Comparison of ENCODE assay signal across 1 fruit fly cellular context in genomic region chr3R:14311027-14311426, dm6.
TF ChIP-seq lines count a peak whose summit lies in the region.

No protein-coding gene starts in this region.

TF ChIP-seq in whole organism, embryonic, 481 proteins besides CTCF, POLR2A, EP300 and RAD21 (continued from another document and continues in another):
- TF ChIP-seq maf-S (GFP tag; optimal IDR thresholded peaks at IDR 0.05; lab: Kevin White, UChicago) (no peak), CG13775 (GFP tag; optimal IDR thresholded peaks at IDR 0.05; lab: Kevin White, UChicago) (no peak), HmgZ (tag; optimal IDR thresholded peaks at IDR 0.05; lab: Kevin White, UChicago) (no peak), eve (GFP tag; optimal IDR thresholded peaks at IDR 0.05; lab: Kevin White, UChicago) (no peak), E2f2 (GFP tag; IDR thresholded peaks at IDR 0.05; lab: Robert Waterston, UW) (no peak), CG5245 (GFP tag; optimal IDR thresholded peaks at IDR 0.05; lab: Kevin White, UChicago) (no peak), tna (GFP tag; IDR thresholded peaks at IDR 0.05; lab: Robert Waterston, UW; ENCODE audit: partially characterized antibody) (no peak), CG17361 (GFP tag; IDR thresholded peaks at IDR 0.05; lab: Robert Waterston, UW) (peak; percentile 30; the same call in 1 of the 3 replicates), CG12071 (GFP tag; optimal IDR thresholded peaks at IDR 0.05; lab: Kevin White, UChicago) (no peak), NC2α (GFP tag; optimal IDR thresholded peaks at IDR 0.05; lab: Kevin White, UChicago) (no peak), CG1233 (GFP tag; optimal IDR thresholded peaks at IDR 0.05; lab: Kevin White, UChicago) (no peak), ara (GFP tag; IDR thresholded peaks at IDR 0.05; lab: Robert Waterston, UW) (no peak), CG10321 (GFP tag; IDR thresholded peaks at IDR 0.05; lab: Robert Waterston, UW) (no peak), NfI (GFP tag; optimal IDR thresholded peaks at IDR 0.05; lab: Kevin White, UChicago) (no peak), Asciz (GFP tag; optimal IDR thresholded peaks at IDR 0.05; lab: Kevin White, UChicago) (no peak), cas (GFP tag; IDR thresholded peaks at IDR 0.05; lab: Robert Waterston, UW) (no peak), lilli (GFP tag; optimal IDR thresholded peaks at IDR 0.05; lab: Kevin White, UChicago) (peak; percentile 22), peb (GFP tag; IDR thresholded peaks at IDR 0.05; lab: Robert Waterston, UW) (no peak), CG16779 (GFP tag; IDR thresholded peaks at IDR 0.05; lab: Robert Waterston, UW) (no peak), Doc3 (GFP tag; IDR thresholded peaks at IDR 0.05; lab: Robert Waterston, UW; ENCODE audit: partially characterized antibody) (no peak), ash1 (GFP tag; optimal IDR thresholded peaks at IDR 0.05; lab: Kevin White, UChicago) (no peak), CG33557 (GFP tag; optimal IDR thresholded peaks at IDR 0.05; lab: Kevin White, UChicago) (no peak), sens (GFP tag; lab: Kevin White, UChicago) (peak; percentile 84), Ptx1 (GFP tag; IDR thresholded peaks at IDR 0.05; lab: Robert Waterston, UW) (peak; percentile 16; the same call in 1 of the 2 replicates), Camta (GFP tag; optimal IDR thresholded peaks at IDR 0.05; lab: Kevin White, UChicago) (peak; percentile 24), kah (GFP tag; optimal IDR thresholded peaks at IDR 0.05; lab: Kevin White, UChicago) (no peak), CG10654 (GFP tag; optimal IDR thresholded peaks at IDR 0.05; lab: Kevin White, UChicago) (no peak), Hand (GFP tag; optimal IDR thresholded peaks at IDR 0.05; lab: Kevin White, UChicago) (no peak), nerfin-1 (tag; optimal IDR thresholded peaks at IDR 0.05; lab: Kevin White, UChicago) (no peak), CG33213 (GFP tag; optimal IDR thresholded peaks at IDR 0.05; lab: Kevin White, UChicago) (no peak), CG9609 (GFP tag; optimal IDR thresholded peaks at IDR 0.05; lab: Kevin White, UChicago) (no peak), gcm2 (GFP tag; optimal IDR thresholded peaks at IDR 0.05; lab: Kevin White, UChicago) (no peak), CG7271 (tag; optimal IDR thresholded peaks at IDR 0.05; lab: Kevin White, UChicago) (no peak), CG17829 (tag; optimal IDR thresholded peaks at IDR 0.05; lab: Kevin White, UChicago) (peak; percentile 25), gce (GFP tag; IDR thresholded peaks at IDR 0.05; lab: Robert Waterston, UW) (no peak), org-1 (GFP tag; optimal IDR thresholded peaks at IDR 0.05; lab: Kevin White, UChicago) (no peak), mam (GFP tag; optimal IDR thresholded peaks at IDR 0.05; lab: Kevin White, UChicago) (no peak), jing (GFP tag; optimal IDR thresholded peaks at IDR 0.05; lab: Kevin White, UChicago) (no peak), CG4707 (GFP tag; optimal IDR thresholded peaks at IDR 0.05; lab: Kevin White, UChicago) (no peak), Nf-YA (GFP tag; IDR thresholded peaks at IDR 0.05; lab: Robert Waterston, UW) (no peak), CG1647 (GFP tag; optimal IDR thresholded peaks at IDR 0.05; lab: Kevin White, UChicago) (no peak), Aef1 (GFP tag; IDR thresholded peaks at IDR 0.05; lab: Robert Waterston, UW) (no peak), Six4 (GFP tag; optimal IDR thresholded peaks at IDR 0.05; lab: Kevin White, UChicago) (no peak), cato (GFP tag; optimal IDR thresholded peaks at IDR 0.05; lab: Kevin White, UChicago; ENCODE audit: borderline replicate concordance) (no peak), CG8765 (GFP tag; IDR thresholded peaks at IDR 0.05; lab: Robert Waterston, UW) (no peak), scrt (GFP tag; optimal IDR thresholded peaks at IDR 0.05; lab: Kevin White, UChicago) (no peak), CG11696 (GFP tag; IDR thresholded peaks at IDR 0.05; lab: Robert Waterston, UW) (no peak), wor (GFP tag; IDR thresholded peaks at IDR 0.05; lab: Robert Waterston, UW) (no peak), vfl (GFP tag; optimal IDR thresholded peaks at IDR 0.05; lab: Kevin White, UChicago) (no peak), H15 (GFP tag; IDR thresholded peaks at IDR 0.05; lab: Robert Waterston, UW) (no peak), E2f1 (GFP tag; IDR thresholded peaks at IDR 0.05; lab: Robert Waterston, UW) (no peak), CG11398 (GFP tag; optimal IDR thresholded peaks at IDR 0.05; lab: Kevin White, UChicago) (no peak), CrebB (tag; optimal IDR thresholded peaks at IDR 0.05; lab: Kevin White, UChicago) (no peak), ci (GFP tag; IDR thresholded peaks at IDR 0.05; lab: Robert Waterston, UW) (0 out of 3 replicates have a peak, but pooled peaks have one; percentile 23), HmgD (GFP tag; optimal IDR thresholded peaks at IDR 0.05; lab: Kevin White, UChicago) (no peak), fu2 (GFP tag; optimal IDR thresholded peaks at IDR 0.05; lab: Kevin White, UChicago) (no peak), amos (GFP tag; IDR thresholded peaks at IDR 0.05; lab: Robert Waterston, UW; ENCODE audit: partially characterized antibody) (no peak), Pdp1 (GFP tag; optimal IDR thresholded peaks at IDR 0.05; lab: Kevin White, UChicago) (peak in 1 of 2 experiments; percentile 29), Usf (GFP tag; optimal IDR thresholded peaks at IDR 0.05; lab: Kevin White, UChicago) (no peak), ase (GFP tag; IDR thresholded peaks at IDR 0.05; lab: Robert Waterston, UW) (no peak), CG1792 (GFP tag; optimal IDR thresholded peaks at IDR 0.05; lab: Kevin White, UChicago) (no peak), H2.0 (GFP tag; IDR thresholded peaks at IDR 0.05; lab: Robert Waterston, UW) (no peak), gfzf (GFP tag; optimal IDR thresholded peaks at IDR 0.05; lab: Kevin White, UChicago) (no peak), CG13123 (GFP tag; optimal IDR thresholded peaks at IDR 0.05; lab: Kevin White, UChicago) (no peak), Eip74EF (GFP tag; optimal IDR thresholded peaks at IDR 0.05; lab: Kevin White, UChicago) (no peak), dm (GFP tag; optimal IDR thresholded peaks at IDR 0.05; lab: Kevin White, UChicago) (no peak), stwl (tag; optimal IDR thresholded peaks at IDR 0.05; lab: Kevin White, UChicago) (no peak), Sin3A (optimal IDR thresholded peaks at IDR 0.05; lab: Kevin White, UChicago) (no peak), corto (GFP tag; optimal IDR thresholded peaks at IDR 0.05; lab: Kevin White, UChicago) (no peak), exex (tag; optimal IDR thresholded peaks at IDR 0.05; lab: Kevin White, UChicago) (no peak), CG10565 (GFP tag; optimal IDR thresholded peaks at IDR 0.05; lab: Kevin White, UChicago) (no peak), Ssrp (tag; optimal IDR thresholded peaks at IDR 0.05; lab: Kevin White, UChicago) (no peak), hth (optimal IDR thresholded peaks at IDR 0.05; lab: Kevin White, UChicago) (no peak), CG2875 (GFP tag; optimal IDR thresholded peaks at IDR 0.05; lab: Kevin White, UChicago) (no peak), luna (GFP tag; optimal IDR thresholded peaks at IDR 0.05; lab: Kevin White, UChicago) (no peak), Dek (tag; optimal IDR thresholded peaks at IDR 0.05; lab: Kevin White, UChicago) (no peak), pb (GFP tag; optimal IDR thresholded peaks at IDR 0.05; lab: Kevin White, UChicago) (no peak), fd64A (GFP tag; optimal IDR thresholded peaks at IDR 0.05; lab: Kevin White, UChicago) (no peak), CG30020 (tag; optimal IDR thresholded peaks at IDR 0.05; lab: Kevin White, UChicago) (no peak), CG14860 (GFP tag; IDR thresholded peaks at IDR 0.05; lab: Robert Waterston, UW; ENCODE audit: partially characterized antibody) (no peak), CG7556 (GFP tag; optimal IDR thresholded peaks at IDR 0.05; lab: Kevin White, UChicago) (no peak), Hr51 (GFP tag; optimal IDR thresholded peaks at IDR 0.05; lab: Kevin White, UChicago) (no peak), chinmo (GFP tag; IDR thresholded peaks at IDR 0.05; lab: Robert Waterston, UW; ENCODE audit: partially characterized antibody) (no peak), CG30431 (GFP tag; optimal IDR thresholded peaks at IDR 0.05; lab: Kevin White, UChicago) (no peak), phol (tag; optimal IDR thresholded peaks at IDR 0.05; lab: Kevin White, UChicago) (peak; percentile 1), oc (tag; optimal IDR thresholded peaks at IDR 0.05; lab: Kevin White, UChicago) (no peak), CG2678 (tag; optimal IDR thresholded peaks at IDR 0.05; lab: Kevin White, UChicago) (no peak), tgo (GFP tag; IDR thresholded peaks at IDR 0.05; lab: Robert Waterston, UW) (peak; percentile 40; the same call in 1 of the 3 replicates), CG18476 (GFP tag; optimal IDR thresholded peaks at IDR 0.05; lab: Kevin White, UChicago) (peak; percentile 3), kni (GFP tag; optimal IDR thresholded peaks at IDR 0.05; lab: Kevin White, UChicago) (no peak), zfh1 (GFP tag; IDR thresholded peaks at IDR 0.05; lab: Robert Waterston, UW) (no peak), zen (tag; optimal IDR thresholded peaks at IDR 0.05; lab: Kevin White, UChicago) (no peak), cad (GFP tag; optimal IDR thresholded peaks at IDR 0.05; lab: Kevin White, UChicago) (no peak), Sox100B (GFP tag; optimal IDR thresholded peaks at IDR 0.05; lab: Kevin White, UChicago) (no peak), inv (GFP tag; IDR thresholded peaks at IDR 0.05; lab: Robert Waterston, UW; ENCODE audit: partially characterized antibody) (no peak), CG2202 (tag; optimal IDR thresholded peaks at IDR 0.05; lab: Kevin White, UChicago) (no peak), Adf1 (GFP tag; IDR thresholded peaks at IDR 0.05; lab: Robert Waterston, UW) (no peak), CG18619 (GFP tag; optimal IDR thresholded peaks at IDR 0.05; lab: Kevin White, UChicago) (no peak), Xbp1 (GFP tag; optimal IDR thresholded peaks at IDR 0.05; lab: Kevin White, UChicago) (no peak), ems (GFP tag; optimal IDR thresholded peaks at IDR 0.05; lab: Kevin White, UChicago) (peak; percentile 7), Nf-YB (GFP tag; optimal IDR thresholded peaks at IDR 0.05; lab: Kevin White, UChicago) (no peak), Deaf1 (tag; optimal IDR thresholded peaks at IDR 0.05; lab: Kevin White, UChicago) (no peak), CG6272 (GFP tag; IDR thresholded peaks at IDR 0.05; lab: Robert Waterston, UW) (no peak), da (GFP tag; optimal IDR thresholded peaks at IDR 0.05; lab: Kevin White, UChicago) (no peak), pzg (GFP tag; optimal IDR thresholded peaks at IDR 0.05; lab: Kevin White, UChicago) (no peak), pnt (GFP tag; optimal IDR thresholded peaks at IDR 0.05; lab: Kevin White, UChicago) (no peak), CG16863 (GFP tag; optimal IDR thresholded peaks at IDR 0.05; lab: Kevin White, UChicago) (peak; percentile 2), ato (GFP tag; IDR thresholded peaks at IDR 0.05; lab: Robert Waterston, UW; ENCODE audit: partially characterized antibody) (no peak), CG3065 (GFP tag; optimal IDR thresholded peaks at IDR 0.05; lab: Kevin White, UChicago) (no peak), CG4730 (GFP tag; IDR thresholded peaks at IDR 0.05; lab: Robert Waterston, UW) (0 out of 2 replicates have a peak, but pooled peaks have one; percentile 15), fd3F (GFP tag; optimal IDR thresholded peaks at IDR 0.05; lab: Kevin White, UChicago) (no peak), slbo (GFP tag; IDR thresholded peaks at IDR 0.05; lab: Robert Waterston, UW) (peak; percentile 48; the same call in 1 of the 2 replicates), B-H1 (GFP tag; IDR thresholded peaks at IDR 0.05; lab: Robert Waterston, UW) (peak; percentile 37; the same call in 1 of the 3 replicates), mld (GFP tag; IDR thresholded peaks at IDR 0.05; lab: Robert Waterston, UW; ENCODE audit: partially characterized antibody) (no peak), grau (tag; optimal IDR thresholded peaks at IDR 0.05; lab: Kevin White, UChicago) (peak; percentile 30), grn (GFP tag; optimal IDR thresholded peaks at IDR 0.05; lab: Kevin White, UChicago) (no peak), pan (optimal IDR thresholded peaks at IDR 0.05; lab: Kevin White, UChicago) (no peak), pan (GFP tag; optimal IDR thresholded peaks at IDR 0.05 in 1 of 2, IDR thresholded peaks at IDR 0.05 in 1 of 2) (peak in 1 of 2 experiments; percentile 45), CG8924 (tag; optimal IDR thresholded peaks at IDR 0.05; lab: Kevin White, UChicago) (peak; percentile 30), CG12391 (tag; optimal IDR thresholded peaks at IDR 0.05; lab: Kevin White, UChicago) (peak; percentile 33), dati (GFP tag; IDR thresholded peaks at IDR 0.05; lab: Robert Waterston, UW) (no peak), CG1832 (GFP tag; optimal IDR thresholded peaks at IDR 0.05; lab: Kevin White, UChicago) (no peak), CG31224 (GFP tag; IDR thresholded peaks at IDR 0.05; lab: Robert Waterston, UW) (no peak), sima (GFP tag; optimal IDR thresholded peaks at IDR 0.05; lab: Kevin White, UChicago) (no peak), Dfd (GFP tag; optimal IDR thresholded peaks at IDR 0.05; lab: Kevin White, UChicago) (no peak), CG8944 (GFP tag; optimal IDR thresholded peaks at IDR 0.05; lab: Kevin White, UChicago) (no peak), PHDP (tag; optimal IDR thresholded peaks at IDR 0.05; lab: Kevin White, UChicago) (no peak), CkIIα-i1 (GFP tag; IDR thresholded peaks at IDR 0.05; lab: Robert Waterston, UW) (no peak), wdn (GFP tag; IDR thresholded peaks at IDR 0.05; lab: Robert Waterston, UW) (no peak), sd (tag; optimal IDR thresholded peaks at IDR 0.05; lab: Kevin White, UChicago) (peak; percentile 13), Max (GFP tag; optimal IDR thresholded peaks at IDR 0.05; lab: Kevin White, UChicago) (no peak), CG1024 (GFP tag; IDR thresholded peaks at IDR 0.05; lab: Robert Waterston, UW) (no peak), Opbp (GFP tag; IDR thresholded peaks at IDR 0.05; lab: Robert Waterston, UW; ENCODE audit: partially characterized antibody) (no peak), Meics (GFP tag; optimal IDR thresholded peaks at IDR 0.05; lab: Kevin White, UChicago) (peak; percentile 38), lov (optimal IDR thresholded peaks at IDR 0.05; lab: Kevin White, UChicago) (no peak), lov (GFP tag; IDR thresholded peaks at IDR 0.05; lab: Robert Waterston, UW) (no peak), Bgb (GFP tag; IDR thresholded peaks at IDR 0.05; lab: Robert Waterston, UW; ENCODE audit: partially characterized antibody) (no peak), YL-1 (GFP tag; optimal IDR thresholded peaks at IDR 0.05; lab: Kevin White, UChicago) (no peak)
